Worm (Caenorhabditis elegans) whole organism, L4/young adult: ENCODE results near the gene F42F12.14.

ENCODE experiments used
- W03F9.2 ChIP-seq: fragments of 150-350 bp; optimal IDR thresholded peaks from 2 replicates; lab custom pipeline; 2014; ENCODE audit warnings: missing biosample characterization, missing genetic modification characterization
- him-1 ChIP-seq: sonication (generic microtip); optimal IDR thresholded peaks from 2 replicates; lab custom pipeline; 2016; ENCODE audit warnings: missing genotype, missing genetic modification reagents, missing genetic modification characterization, missing compliant biosample characterization

DNA sequence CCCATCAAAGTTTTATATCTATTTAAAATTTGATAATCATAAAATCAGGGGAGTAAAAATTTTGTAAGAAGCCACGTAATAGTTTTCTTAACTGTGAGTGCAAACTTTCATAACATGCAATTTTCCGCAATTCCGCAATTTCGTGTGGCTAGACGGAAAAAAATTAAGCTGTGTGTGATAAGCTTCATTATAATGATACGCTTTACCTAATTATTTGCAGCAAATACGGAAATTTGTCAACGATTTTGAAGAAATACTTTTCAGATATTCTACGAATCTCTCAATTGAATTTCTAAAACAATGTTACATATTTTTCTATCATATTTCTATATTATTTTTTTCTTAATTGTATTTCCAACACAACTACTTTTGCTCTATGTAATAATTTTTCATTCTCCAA lies 16.6 kb upstream of the F42F12.14 start, which contains the start of gene srd-46:
- TF ChIP-seq him-1 (tag; lab: Kevin White, UChicago) (no peak), W03F9.2 (tag; lab: Kevin White, UChicago) (no peak)
